Fruit fly (Drosophila melanogaster) whole organism, embryonic: ENCODE results near the gene IFT52.

Source experiments
- CG10147 ChIP-seq: fragments of 200-800 bp; sonication (Bioruptor generic); optimal IDR thresholded peaks from 2 replicates; lab custom pipeline; 2019; ENCODE audit warnings: missing biosample characterization, mild to moderate bottlenecking, missing genetic modification characterization, moderate library complexity
- CG10462 ChIP-seq: fragments of 200-800 bp; sonication (Bioruptor generic); optimal IDR thresholded peaks from 2 replicates; lab custom pipeline; 2016; ENCODE audit warnings: missing biosample characterization, missing genetic modification characterization
- CG10565 ChIP-seq: fragments of 200-800 bp; sonication (Bioruptor generic); optimal IDR thresholded peaks from 3 replicates; lab custom pipeline; 2016; ENCODE audit warnings: missing biosample characterization, mild to moderate bottlenecking, missing genetic modification characterization
- CG11695 ChIP-seq: fragments of 200-800 bp; sonication (Bioruptor generic); IDR thresholded peaks from 3 replicates; pipeline ENCODE4 v1.3.6; 2022; ENCODE audit warnings: missing biosample characterization, missing genetic modification characterization
- CG12299 ChIP-seq: fragments of 200-800 bp; sonication (Bioruptor generic); optimal IDR thresholded peaks from 2 replicates; lab custom pipeline; 2018; ENCODE audit warnings: missing biosample characterization, mild to moderate bottlenecking, missing genetic modification characterization
- CG13424 ChIP-seq: fragments of 200-800 bp; sonication (Bioruptor generic); optimal IDR thresholded peaks from 2 replicates; lab custom pipeline; 2019; ENCODE audit warnings: missing biosample characterization, mild to moderate bottlenecking, missing genetic modification characterization, moderate library complexity
- CG13624 ChIP-seq: fragments of 200-800 bp; sonication (Bioruptor generic); optimal IDR thresholded peaks from 2 replicates; lab custom pipeline; 2016; ENCODE audit warnings: missing biosample characterization, missing genetic modification characterization
- CG15269 ChIP-seq: fragments of 200-800 bp; sonication (Bioruptor generic); optimal IDR thresholded peaks from 2 replicates; lab custom pipeline; 2018; ENCODE audit warnings: missing biosample characterization, mild to moderate bottlenecking, missing genetic modification characterization, moderate library complexity
- CG16779 ChIP-seq: fragments of 200-800 bp; sonication (Bioruptor generic); IDR thresholded peaks from 2 replicates; pipeline ENCODE4 v1.3.6; 2022; ENCODE audit warnings: missing biosample characterization, missing genetic modification characterization
- CG16815 ChIP-seq: fragments of 200-800 bp; sonication (Bioruptor generic); optimal IDR thresholded peaks from 3 replicates; lab custom pipeline; 2017; ENCODE audit warnings: missing biosample characterization, mild to moderate bottlenecking, missing genetic modification characterization
- CG18011 ChIP-seq: fragments of 200-800 bp; sonication (Bioruptor generic); optimal IDR thresholded peaks from 2 replicates; lab custom pipeline; 2017; ENCODE audit warnings: missing biosample characterization, missing genetic modification characterization, mild to moderate bottlenecking, moderate library complexity, missing genotype
- CG2199 ChIP-seq: fragments of 200-800 bp; sonication (Bioruptor generic); IDR thresholded peaks from 3 replicates; pipeline ENCODE4 v1.3.6; 2022; ENCODE audit warnings: missing biosample characterization, missing genetic modification characterization
- CG3281 ChIP-seq: fragments of 200-800 bp; sonication (Bioruptor generic); optimal IDR thresholded peaks from 3 replicates; lab custom pipeline; 2017; ENCODE audit warnings: missing biosample characterization, mild to moderate bottlenecking, missing genetic modification characterization
- CG6689 ChIP-seq: fragments of 200-800 bp; sonication (Bioruptor generic); IDR thresholded peaks from 2 replicates; pipeline ENCODE4 v1.3.6; 2022; ENCODE audit warnings: missing biosample characterization, missing genetic modification characterization
- CG7372 ChIP-seq: fragments of 200-800 bp; sonication (Bioruptor generic); IDR thresholded peaks from 2 replicates; pipeline ENCODE4 v1.3.6; 2022; ENCODE audit warnings: missing biosample characterization, missing genetic modification characterization
- CG7839 ChIP-seq: fragments of 200-800 bp; sonication (Bioruptor generic); optimal IDR thresholded peaks from 3 replicates; lab custom pipeline; 2018; ENCODE audit warnings: missing biosample characterization, mild to moderate bottlenecking, missing genetic modification characterization, moderate library complexity
- CG9609 ChIP-seq: fragments of 200-800 bp; sonication (Bioruptor generic); optimal IDR thresholded peaks from 3 replicates; lab custom pipeline; 2016; ENCODE audit warnings: missing biosample characterization, missing genetic modification characterization
- CG9817 ChIP-seq: fragments of 200-800 bp; sonication (Bioruptor generic); optimal IDR thresholded peaks from 2 replicates; lab custom pipeline; 2018; ENCODE audit warnings: missing biosample characterization, mild to moderate bottlenecking, missing genetic modification characterization, moderate library complexity
- Dref ChIP-seq: fragments of 200-800 bp; sonication (Bioruptor generic); IDR thresholded peaks from 2 replicates; pipeline ENCODE4 v1.3.6; 2022; ENCODE audit warnings: missing biosample characterization, missing genetic modification characterization
- Drgx ChIP-seq: fragments of 200-800 bp; sonication (Bioruptor generic); IDR thresholded peaks from 2 replicates; pipeline ENCODE4 v1.3.6; 2022; ENCODE audit warnings: missing biosample characterization, missing genetic modification characterization
- GATAe ChIP-seq: fragments of 200-800 bp; sonication (Bioruptor generic); conservative IDR thresholded peaks from 2 replicates; pipeline ENCODE4 v1.3.6; 2022; ENCODE audit warnings: missing biosample characterization, missing genetic modification characterization
- HmgZ ChIP-seq: fragments of 200-800 bp; sonication (Bioruptor generic); optimal IDR thresholded peaks from 2 replicates; lab custom pipeline; 2018; ENCODE audit warnings: missing biosample characterization, mild to moderate bottlenecking, missing genetic modification characterization
- Hmr ChIP-seq: fragments of 200-800 bp; sonication (Bioruptor generic); optimal IDR thresholded peaks from 3 replicates; lab custom pipeline; 2017; ENCODE audit warnings: mild to moderate bottlenecking, missing biosample characterization, missing genetic modification reagents, missing genetic modification characterization
- Lhr ChIP-seq: fragments of 200-800 bp; sonication (Bioruptor generic); optimal IDR thresholded peaks from 3 replicates; lab custom pipeline; 2017; ENCODE audit warnings: mild to moderate bottlenecking, missing biosample characterization, missing genetic modification reagents, missing genetic modification characterization
- NFAT ChIP-seq: fragments of 200-800 bp; sonication (Bioruptor generic); IDR thresholded peaks from 2 replicates; pipeline ENCODE4 v1.3.6; 2022; ENCODE audit warnings: missing biosample characterization, missing genetic modification characterization
- Neu2 ChIP-seq: fragments of 200-800 bp; sonication (Bioruptor generic); optimal IDR thresholded peaks from 3 replicates; lab custom pipeline; 2016; ENCODE audit warnings: missing biosample characterization, missing genetic modification characterization, borderline replicate concordance
- Rx ChIP-seq: fragments of 200-800 bp; sonication (Bioruptor generic); IDR thresholded peaks from 2 replicates; pipeline ENCODE4 v1.3.6; 2022; ENCODE audit warnings: missing biosample characterization, missing genetic modification characterization
- Side ChIP-seq: fragments of 200-800 bp; sonication (Bioruptor generic); optimal IDR thresholded peaks from 2 replicates; lab custom pipeline; 2016; ENCODE audit warnings: missing biosample characterization, missing genetic modification characterization
- ase ChIP-seq: fragments of 200-800 bp; sonication (Bioruptor generic); IDR thresholded peaks from 3 replicates; pipeline ENCODE4 v1.3.6; 2022; ENCODE audit warnings: missing biosample characterization, missing genetic modification characterization
- br ChIP-seq: fragments of >200 bp; optimal IDR thresholded peaks from 2 replicates; lab custom pipeline; 2017
- caup ChIP-seq: fragments of 200-800 bp; sonication (Bioruptor generic); optimal IDR thresholded peaks from 3 replicates; lab custom pipeline; 2017; ENCODE audit warnings: missing biosample characterization, mild to moderate bottlenecking, missing genetic modification characterization, moderate library complexity; ENCODE audit not compliant: severe bottlenecking
- chif ChIP-seq, 2 experiments: fragments of 200-800 bp; sonication (Bioruptor generic); optimal IDR thresholded peaks; 3 replicates each; lab custom pipeline; 2016; ENCODE audit warnings: missing biosample characterization in 2 of 2, missing genetic modification characterization in 2 of 2
- dysf ChIP-seq: fragments of 200-800 bp; sonication (Bioruptor generic); IDR thresholded peaks from 3 replicates; pipeline ENCODE4 v1.3.6; 2022; ENCODE audit warnings: missing biosample characterization, missing genetic modification characterization
- fd64A ChIP-seq: fragments of 200-800 bp; sonication (Bioruptor generic); optimal IDR thresholded peaks from 3 replicates; lab custom pipeline; 2018; ENCODE audit warnings: missing biosample characterization, mild to moderate bottlenecking, missing genetic modification characterization
- lbe ChIP-seq: fragments of 200-800 bp; sonication (Bioruptor generic); optimal IDR thresholded peaks from 2 replicates; lab custom pipeline; 2016; ENCODE audit warnings: missing biosample characterization, mild to moderate bottlenecking, missing genetic modification characterization
- lmd ChIP-seq: fragments of 200-800 bp; sonication (Bioruptor generic); IDR thresholded peaks from 2 replicates; pipeline ENCODE4 v1.3.6; 2022; ENCODE audit warnings: missing biosample characterization, missing genetic modification characterization
- mirr ChIP-seq: fragments of 200-800 bp; sonication (Bioruptor generic); optimal IDR thresholded peaks from 3 replicates; lab custom pipeline; 2018; ENCODE audit warnings: missing biosample characterization, mild to moderate bottlenecking, missing genetic modification characterization
- nmo ChIP-seq: fragments of 200-800 bp; sonication (Bioruptor generic); optimal IDR thresholded peaks from 2 replicates; lab custom pipeline; 2018; ENCODE audit warnings: missing biosample characterization, mild to moderate bottlenecking, missing genetic modification characterization, moderate library complexity
- pho ChIP-seq: fragments of 200-800 bp; sonication (Bioruptor generic); optimal IDR thresholded peaks from 2 replicates; lab custom pipeline; 2016; ENCODE audit warnings: missing biosample characterization, missing genetic modification characterization
- phol ChIP-seq: fragments of 200-800 bp; sonication (Bioruptor generic); optimal IDR thresholded peaks from 3 replicates; lab custom pipeline; 2018; ENCODE audit warnings: missing biosample characterization, mild to moderate bottlenecking, missing genetic modification characterization, moderate library complexity
- ro ChIP-seq: fragments of 200-800 bp; sonication (Bioruptor generic); IDR thresholded peaks from 2 replicates; pipeline ENCODE4 v1.3.6; 2022; ENCODE audit warnings: missing biosample characterization, missing genetic modification characterization
- scrt ChIP-seq: fragments of 200-800 bp; sonication (Bioruptor generic); optimal IDR thresholded peaks from 2 replicates; lab custom pipeline; 2018; ENCODE audit warnings: missing biosample characterization, mild to moderate bottlenecking, missing genetic modification characterization, moderate library complexity
- slbo ChIP-seq: fragments of 200-800 bp; sonication (Bioruptor generic); IDR thresholded peaks from 2 replicates; pipeline ENCODE4 v1.3.6; 2022; ENCODE audit warnings: missing biosample characterization, missing genetic modification characterization
- sqz ChIP-seq: fragments of 200-800 bp; sonication (Bioruptor generic); optimal IDR thresholded peaks from 3 replicates; lab custom pipeline; 2018; ENCODE audit warnings: missing biosample characterization, mild to moderate bottlenecking, missing genetic modification characterization
- sr ChIP-seq: fragments of 200-800 bp; sonication (Bioruptor generic); IDR thresholded peaks from 3 replicates; pipeline ENCODE4 v1.3.6; 2022; ENCODE audit warnings: missing biosample characterization, missing genetic modification characterization
- trh ChIP-seq: fragments of 200-800 bp; sonication (Bioruptor generic); optimal IDR thresholded peaks from 2 replicates; lab custom pipeline; 2016; ENCODE audit warnings: missing biosample characterization, missing genetic modification characterization
- twi ChIP-seq: fragments of 200-800 bp; optimal IDR thresholded peaks from 2 replicates; lab custom pipeline; 2019; ENCODE audit warnings: missing biosample characterization, mild to moderate bottlenecking, missing genetic modification characterization, moderate library complexity
- unpg ChIP-seq: fragments of 200-800 bp; sonication (Bioruptor generic); optimal IDR thresholded peaks from 3 replicates; lab custom pipeline; 2018; ENCODE audit warnings: missing biosample characterization, mild to moderate bottlenecking, missing genetic modification characterization, moderate library complexity
- wor ChIP-seq: fragments of 200-800 bp; sonication (Bioruptor generic); IDR thresholded peaks from 2 replicates; pipeline ENCODE4 v1.3.6; 2022; ENCODE audit warnings: missing biosample characterization, missing genetic modification characterization

Gene IFT52

DNA sequence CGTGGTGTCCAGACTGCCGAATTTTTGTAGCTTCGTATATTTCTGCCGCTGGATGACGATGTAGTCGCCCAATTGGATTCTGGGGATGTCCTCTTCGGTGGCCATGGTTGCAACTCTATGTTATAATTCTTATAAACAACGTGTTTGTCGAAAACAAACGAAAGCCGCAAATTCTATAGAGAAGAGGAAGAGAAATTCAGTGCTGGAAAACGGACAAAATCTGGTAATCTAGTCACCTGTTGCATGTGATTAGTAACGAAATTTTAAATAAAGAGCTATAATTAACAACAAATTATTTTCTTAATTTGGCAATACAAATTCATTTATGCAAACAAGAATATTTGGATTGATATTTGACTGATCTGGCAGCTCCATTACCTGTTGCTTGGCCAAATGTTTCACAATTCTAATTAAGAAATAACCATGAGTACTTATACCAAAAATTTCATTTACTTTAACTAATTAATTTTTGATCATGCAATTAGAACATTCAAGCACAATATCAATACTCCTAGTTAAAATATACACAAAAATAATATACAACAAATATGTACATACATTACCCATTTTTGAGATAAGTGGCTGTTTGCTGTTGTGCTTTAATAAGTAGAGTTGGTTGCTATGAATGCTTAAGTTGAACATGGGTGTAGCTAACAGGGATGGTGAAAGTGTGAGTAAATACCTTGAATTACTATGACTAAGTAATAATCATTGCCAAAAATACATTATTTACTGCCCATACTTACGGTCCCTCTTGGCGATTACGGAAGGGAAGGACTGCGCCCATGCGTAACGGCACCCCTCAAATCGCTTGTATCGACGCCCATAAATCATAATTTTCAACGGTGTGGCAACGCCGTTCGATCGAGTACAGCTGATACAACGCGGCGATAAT lies 4.4 kb upstream of the IFT52 start, which contains the start of the genes Trmt6 and Ent2 (continued):
- TF ChIP-seq Neu2, result peak; percentile 91
- peak; percentile 95 for TF ChIP-seq CG11695 (GFP tag; lab: Robert Waterston, UW)
- TF ChIP-seq CG10147 (GFP tag; lab: Kevin White, UChicago), result peak; percentile 85
- peak; percentile 97 for TF ChIP-seq Drgx (GFP tag; lab: Robert Waterston, UW)
- TF ChIP-seq Side (GFP tag; lab: Kevin White, UChicago), result peak; percentile 95
- TF ChIP-seq twi, result peak; percentile 82
- TF ChIP-seq unpg (GFP tag; lab: Kevin White, UChicago), result peak; percentile 96
- TF ChIP-seq CG18011 (GFP tag; lab: Kevin White, UChicago), result peak; percentile 91
- TF ChIP-seq chif (GFP tag; optimal IDR thresholded peaks at IDR 0.05; lab: Kevin White, UChicago), result peak; percentile 91 to 96
- TF ChIP-seq Hmr (GFP tag; lab: Kevin White, UChicago), result peak; percentile 94
- TF ChIP-seq CG9817 (tag; lab: Kevin White, UChicago), result peak; percentile 97
- TF ChIP-seq HmgZ (tag; lab: Kevin White, UChicago), result peak; percentile 97
- peak; percentile 87 for TF ChIP-seq CG10462 (GFP tag; lab: Kevin White, UChicago)
- TF ChIP-seq slbo (GFP tag; lab: Robert Waterston, UW), result peak; percentile 99
- peak; percentile 98 for TF ChIP-seq ase (GFP tag; lab: Robert Waterston, UW)
- TF ChIP-seq ro (GFP tag; lab: Robert Waterston, UW), result peak; percentile 90
- peak; percentile 97 for TF ChIP-seq CG9609 (GFP tag; lab: Kevin White, UChicago)
- peak; percentile 92 for TF ChIP-seq sr (GFP tag; lab: Robert Waterston, UW)
- peak; percentile 50 for TF ChIP-seq sqz (GFP tag; lab: Kevin White, UChicago)
- peak; percentile 96 for TF ChIP-seq CG13624 (GFP tag; lab: Kevin White, UChicago)
- TF ChIP-seq pho, result peak; percentile 97
- peak; percentile 86 for TF ChIP-seq trh (GFP tag; lab: Kevin White, UChicago)
- peak; percentile 97 for TF ChIP-seq CG16779
- TF ChIP-seq GATAe (GFP tag; lab: Robert Waterston, UW), result peak; percentile 96
- TF ChIP-seq scrt, result peak; percentile 96
- TF ChIP-seq CG16815 (GFP tag; lab: Kevin White, UChicago), result peak; percentile 96
- TF ChIP-seq CG12299 (tag; lab: Kevin White, UChicago), result peak; percentile 72
- TF ChIP-seq Rx (GFP tag; lab: Robert Waterston, UW), result peak; percentile 98
- TF ChIP-seq phol, result peak; percentile 94
- TF ChIP-seq CG15269, result peak; percentile 95
- peak; percentile 99 for TF ChIP-seq lmd
- TF ChIP-seq CG10565 (GFP tag; lab: Kevin White, UChicago), result peak; percentile 79
- TF ChIP-seq mirr (GFP tag; lab: Kevin White, UChicago), result peak; percentile 96
- peak; percentile 49 for TF ChIP-seq Dref (GFP tag; lab: Robert Waterston, UW)
- TF ChIP-seq CG13424 (tag; lab: Kevin White, UChicago), result peak; percentile 90
- TF ChIP-seq CG6689 (GFP tag; lab: Robert Waterston, UW), result peak; percentile 97
- TF ChIP-seq NFAT (GFP tag; lab: Robert Waterston, UW), result peak; percentile 98
- TF ChIP-seq CG3281 (GFP tag; lab: Kevin White, UChicago), result peak; percentile 93
- no peak for TF ChIP-seq br (lab: Kevin White, UChicago)
- TF ChIP-seq CG7372 (GFP tag; lab: Robert Waterston, UW), result peak; percentile 96
- peak; percentile 98 for TF ChIP-seq dysf (GFP tag; lab: Robert Waterston, UW)
- TF ChIP-seq wor, result peak; percentile 92
- TF ChIP-seq nmo, result peak; percentile 95
- peak; percentile 94 for TF ChIP-seq caup
- TF ChIP-seq Lhr (GFP tag; lab: Kevin White, UChicago), result peak; percentile 71
- TF ChIP-seq CG7839 (tag; lab: Kevin White, UChicago), result peak; percentile 96
- peak; percentile 95 for TF ChIP-seq CG2199 (GFP tag; lab: Robert Waterston, UW)
- TF ChIP-seq fd64A (GFP tag; lab: Kevin White, UChicago), result peak; percentile 86
- TF ChIP-seq lbe (GFP tag; lab: Kevin White, UChicago), result peak; percentile 91
